Worm (Caenorhabditis elegans) whole organism, early embryonic: ENCODE results near the gene Y45G12C.10.
"Not testable (repeated sequence)": the region's sequence is repeated elsewhere in the genome, so short reads cannot be mapped to it uniquely, and the experiment has no call there.

Source experiments
- F13C5.2 ChIP-seq: sonication (generic microtip); optimal IDR thresholded peaks from 2 replicates; lab custom pipeline; 2017; ENCODE audit warnings: mild to moderate bottlenecking, missing genetic modification characterization, inconsistent platforms, missing compliant biosample characterization
- aly-1 ChIP-seq: sonication (generic microtip); optimal IDR thresholded peaks from 2 replicates; lab custom pipeline; 2016; ENCODE audit warnings: missing genetic modification characterization, missing compliant biosample characterization
- ama-1 ChIP-seq: fragments of 150-350 bp; optimal IDR thresholded peaks from 2 replicates; lab custom pipeline; 2014
- ceh-13 ChIP-seq: fragments of 200-800 bp; sonication (Bioruptor generic); optimal IDR thresholded peaks from 2 replicates; lab custom pipeline; 2018; ENCODE audit warnings: mild to moderate bottlenecking, missing genetic modification characterization, missing compliant biosample characterization
- ceh-36 ChIP-seq: sonication (generic microtip); optimal IDR thresholded peaks from 2 replicates; lab custom pipeline; 2016; ENCODE audit warnings: missing genetic modification characterization, inconsistent platforms, missing compliant biosample characterization
- ets-7 ChIP-seq: sonication (generic microtip); optimal IDR thresholded peaks from 2 replicates; lab custom pipeline; 2016; ENCODE audit warnings: missing genotype, missing genetic modification characterization, missing compliant biosample characterization
- flt-1 ChIP-seq: fragments of 200-800 bp; sonication (Bioruptor generic); IDR thresholded peaks from 2 replicates; pipeline ENCODE4 v1.3.6; 2022; ENCODE audit warnings: missing genetic modification characterization, missing compliant biosample characterization
- hmbx-1 ChIP-seq: sonication (generic microtip); optimal IDR thresholded peaks from 2 replicates; lab custom pipeline; 2016; ENCODE audit warnings: mild to moderate bottlenecking, missing genetic modification characterization, missing compliant biosample characterization
- hnd-1 ChIP-seq: sonication (generic microtip); optimal IDR thresholded peaks from 2 replicates; lab custom pipeline; 2016; ENCODE audit warnings: missing genetic modification characterization, missing compliant biosample characterization
- sea-1 ChIP-seq: fragments of 200-800 bp; sonication (Bioruptor generic); conservative IDR thresholded peaks from 2 replicates; pipeline ENCODE4 v1.3.6; 2022; ENCODE audit warnings: missing genetic modification characterization, missing compliant biosample characterization
- tbx-11 ChIP-seq: fragments of 200-800 bp; sonication (Bioruptor generic); IDR thresholded peaks from 2 replicates; pipeline ENCODE4 v1.3.6; 2022; ENCODE audit warnings: missing genetic modification characterization, missing compliant biosample characterization
- tra-4 ChIP-seq: sonication (generic microtip); optimal IDR thresholded peaks from 2 replicates; lab custom pipeline; 2017; ENCODE audit warnings: missing genetic modification characterization, missing compliant biosample characterization

The Y45G12C.10 gene

ce11 chrV:2565525-2565924 lies 29.3 kb upstream of the Y45G12C.10 start, which contains the start of gene Y45G12C.1:
Y45G12C.1 (plus strand) TSS chrV:2565683.
- no peak for TF ChIP-seq F13C5.2 (tag; lab: Kevin White, UChicago)
- no peak for TF ChIP-seq tbx-11 (GFP tag; lab: Robert Waterston, UW)
- no peak for TF ChIP-seq ets-7 (tag; lab: Kevin White, UChicago)
- TF ChIP-seq tra-4 (tag; lab: Kevin White, UChicago), result no peak
- no peak for TF ChIP-seq ceh-36 (tag; lab: Kevin White, UChicago)
- no peak for TF ChIP-seq hnd-1 (tag; lab: Kevin White, UChicago)
- no peak for TF ChIP-seq sea-1
- TF ChIP-seq ama-1 (lab: Kevin White, UChicago), result no peak
- TF ChIP-seq hmbx-1 (tag; lab: Kevin White, UChicago), result no peak
- TF ChIP-seq flt-1, result no peak

ce11 chrV:2561390-2561789 lies 25.2 kb upstream of the Y45G12C.10 start, which contains the start of gene gst-10:
gst-10 (plus strand) TSS chrV:2561690.
- not testable (repeated sequence) for TF ChIP-seq hmbx-1 (tag; lab: Kevin White, UChicago); ceh-36 (tag; lab: Kevin White, UChicago); aly-1

- TF ChIP-seq ceh-13 (GFP tag; lab: Kevin White, UChicago); hmbx-1 (tag; lab: Kevin White, UChicago); tbx-11 (GFP tag; lab: Robert Waterston, UW): not testable (repeated sequence)
Measured at ce11 chrV:2515493-2515892, 20.7 kb downstream of the Y45G12C.10 start, which contains the start of gene str-76. str-76 (minus strand) TSS chrV:2515593.
